Worm (Caenorhabditis elegans) whole organism, L3 larva: ENCODE measurements around the gene F43H9.4.

Experiments used
- R02D3.7 ChIP-seq: fragments of 150-350 bp; optimal IDR thresholded peaks from 2 replicates; lab custom pipeline; 2014; ENCODE audit warnings: missing biosample characterization, missing genetic modification characterization
- ZK546.5 ChIP-seq: sonication (generic microtip); optimal IDR thresholded peaks from 2 replicates; lab custom pipeline; 2017; ENCODE audit warnings: missing biosample characterization, missing genetic modification characterization
- aly-2 ChIP-seq: fragments of 150-350 bp; optimal IDR thresholded peaks from 2 replicates; lab custom pipeline; 2014; ENCODE audit warnings: missing biosample characterization, missing genetic modification characterization
- ama-1 ChIP-seq: fragments of 150-350 bp; optimal IDR thresholded peaks from 2 replicates; lab custom pipeline; 2018
- ceh-16 ChIP-seq: sonication (generic microtip); optimal IDR thresholded peaks from 2 replicates; lab custom pipeline; 2017; ENCODE audit warnings: missing biosample characterization, missing genetic modification characterization
- ceh-28 ChIP-seq: fragments of 150-350 bp; optimal IDR thresholded peaks from 2 replicates; lab custom pipeline; 2014; ENCODE audit warnings: missing biosample characterization, missing genetic modification reagents, missing genetic modification characterization
- ceh-82 ChIP-seq: fragments of 150-350 bp; optimal IDR thresholded peaks from 2 replicates; lab custom pipeline; 2014; ENCODE audit warnings: missing biosample characterization, missing genetic modification characterization
- ceh-9 ChIP-seq: sonication (generic microtip); optimal IDR thresholded peaks from 2 replicates; lab custom pipeline; 2018; ENCODE audit warnings: missing biosample characterization, missing genetic modification characterization
- daf-12 ChIP-seq: fragments of 150-350 bp; optimal IDR thresholded peaks from 2 replicates; lab custom pipeline; 2014; ENCODE audit warnings: missing biosample characterization, missing genetic modification reagents, missing genetic modification characterization
- egl-27 ChIP-seq: sonication (generic microtip); optimal IDR thresholded peaks from 4 replicates; lab custom pipeline; 2017; ENCODE audit warnings: missing biosample characterization, missing genetic modification reagents, missing genetic modification characterization
- egl-5 ChIP-seq: fragments of 150-350 bp; optimal IDR thresholded peaks from 2 replicates; lab custom pipeline; 2017; ENCODE audit warnings: missing biosample characterization, missing genetic modification reagents, missing genetic modification characterization, inconsistent platforms
- elt-1 ChIP-seq: fragments of 150-350 bp; optimal IDR thresholded peaks from 2 replicates; lab custom pipeline; 2014; ENCODE audit warnings: missing biosample characterization, missing genetic modification characterization
- elt-2 ChIP-seq: sonication (generic microtip); optimal IDR thresholded peaks from 2 replicates; lab custom pipeline; 2016; ENCODE audit warnings: missing genetic modification reagents, mild to moderate bottlenecking, missing genetic modification characterization, missing compliant biosample characterization
- elt-3 ChIP-seq, 3 experiments: fragments of 150-350 bp in 1 of 3; sonication (generic microtip) in 2 of 3; optimal IDR thresholded peaks; 2 replicates in 2 of 3; 4 replicates in 1 of 3; lab custom pipeline; 2014 to 2017; ENCODE audit warnings: missing biosample characterization in 3 of 3, missing genetic modification characterization in 3 of 3
- eor-1 ChIP-seq, 2 experiments: fragments of 150-350 bp; optimal IDR thresholded peaks; 2 replicates each; lab custom pipeline; 2014 to 2018; ENCODE audit warnings: missing biosample characterization in 2 of 2, missing genetic modification characterization in 2 of 2
- fkh-10 ChIP-seq: sonication (generic microtip); optimal IDR thresholded peaks from 2 replicates; lab custom pipeline; 2017; ENCODE audit warnings: missing biosample characterization, missing genetic modification reagents, missing genetic modification characterization
- fkh-2 ChIP-seq: fragments of 150-350 bp; optimal IDR thresholded peaks from 2 replicates; lab custom pipeline; 2014; ENCODE audit warnings: missing biosample characterization, missing genetic modification reagents, missing genetic modification characterization
- fos-1 ChIP-seq: fragments of 150-350 bp; optimal IDR thresholded peaks from 2 replicates; lab custom pipeline; 2014; ENCODE audit warnings: missing biosample characterization, missing genetic modification characterization
- hmg-11 ChIP-seq: sonication (generic microtip); optimal IDR thresholded peaks from 2 replicates; lab custom pipeline; 2016; ENCODE audit warnings: missing genetic modification characterization, missing compliant biosample characterization
- jun-1 ChIP-seq: fragments of 150-350 bp; optimal IDR thresholded peaks from 2 replicates; lab custom pipeline; 2014; ENCODE audit warnings: missing biosample characterization, missing genetic modification reagents, missing genetic modification characterization
- lin-15B ChIP-seq: fragments of 150-350 bp; optimal IDR thresholded peaks from 2 replicates; lab custom pipeline; 2014; ENCODE audit warnings: missing biosample characterization, missing genetic modification characterization
- lin-39 ChIP-seq: fragments of 150-350 bp; optimal IDR thresholded peaks from 2 replicates; lab custom pipeline; 2018; ENCODE audit warnings: missing biosample characterization, missing genetic modification reagents, missing genetic modification characterization
- lsy-12 ChIP-seq: sonication (generic microtip); optimal IDR thresholded peaks from 2 replicates; lab custom pipeline; 2016; ENCODE audit warnings: mild to moderate bottlenecking, missing genetic modification characterization, missing compliant biosample characterization
- mdl-1 ChIP-seq: fragments of 150-350 bp; optimal IDR thresholded peaks from 2 replicates; lab custom pipeline; 2014; ENCODE audit warnings: missing biosample characterization, missing genetic modification characterization
- mml-1 ChIP-seq: fragments of 150-350 bp; sonication (generic microtip); optimal IDR thresholded peaks from 3 replicates; lab custom pipeline; 2014; ENCODE audit warnings: missing biosample characterization, missing genetic modification characterization
- nfya-1 ChIP-seq: sonication (generic microtip); optimal IDR thresholded peaks from 2 replicates; lab custom pipeline; 2017; ENCODE audit warnings: missing genetic modification characterization, mild to moderate bottlenecking, missing compliant biosample characterization, antibody characterized with exemption, moderate library complexity; ENCODE audit not compliant: insufficient read depth
- nhr-11 ChIP-seq: fragments of 150-350 bp; optimal IDR thresholded peaks from 2 replicates; lab custom pipeline; 2014; ENCODE audit warnings: missing biosample characterization, missing genetic modification characterization
- nhr-12 ChIP-seq: fragments of 150-350 bp; optimal IDR thresholded peaks from 2 replicates; lab custom pipeline; 2014; ENCODE audit warnings: missing biosample characterization, missing genetic modification characterization
- nhr-23 ChIP-seq: fragments of 150-350 bp; optimal IDR thresholded peaks from 2 replicates; lab custom pipeline; 2014; ENCODE audit warnings: missing biosample characterization, missing genetic modification reagents, missing genetic modification characterization
- nhr-237 ChIP-seq: fragments of 150-350 bp; optimal IDR thresholded peaks from 2 replicates; lab custom pipeline; 2014; ENCODE audit warnings: missing biosample characterization, missing genetic modification characterization
- nhr-25 ChIP-seq: sonication (generic microtip); optimal IDR thresholded peaks from 2 replicates; lab custom pipeline; 2017; ENCODE audit warnings: missing biosample characterization, missing genetic modification characterization
- nhr-28 ChIP-seq: fragments of 150-350 bp; optimal IDR thresholded peaks from 2 replicates; lab custom pipeline; 2014; ENCODE audit warnings: missing biosample characterization, missing genetic modification characterization
- nhr-43 ChIP-seq: sonication (generic microtip); optimal IDR thresholded peaks from 2 replicates; lab custom pipeline; 2016; ENCODE audit warnings: mild to moderate bottlenecking, missing genetic modification characterization, missing compliant biosample characterization; ENCODE audit not compliant: poor library complexity, severe bottlenecking
- nhr-67 ChIP-seq: fragments of 150-350 bp; optimal IDR thresholded peaks from 2 replicates; lab custom pipeline; 2014; ENCODE audit warnings: missing biosample characterization, missing genetic modification characterization
- nhr-76 ChIP-seq: fragments of 150-350 bp; sonication (generic microtip); optimal IDR thresholded peaks from 5 replicates; lab custom pipeline; 2014; ENCODE audit warnings: missing biosample characterization, missing genetic modification characterization
- nhr-77 ChIP-seq: fragments of 150-350 bp; optimal IDR thresholded peaks from 2 replicates; lab custom pipeline; 2014; ENCODE audit warnings: missing biosample characterization, missing genetic modification characterization
- pha-4 ChIP-seq: fragments of 150-350 bp; optimal IDR thresholded peaks from 2 replicates; lab custom pipeline; 2014; ENCODE audit warnings: missing biosample characterization, missing genetic modification reagents, missing genetic modification characterization
- pqm-1 ChIP-seq: fragments of 150-350 bp; optimal IDR thresholded peaks from 2 replicates; lab custom pipeline; 2017; ENCODE audit warnings: missing biosample characterization, missing genetic modification characterization, inconsistent platforms
- sea-2 ChIP-seq: fragments of 150-350 bp; sonication (generic microtip); optimal IDR thresholded peaks from 4 replicates; lab custom pipeline; 2014; ENCODE audit warnings: missing biosample characterization, missing genetic modification reagents, missing genetic modification characterization
- skn-1 ChIP-seq: fragments of 150-350 bp; optimal IDR thresholded peaks from 2 replicates; lab custom pipeline; 2014; ENCODE audit warnings: missing biosample characterization, missing genetic modification characterization
- snpc-4 ChIP-seq: fragments of 150-350 bp; optimal IDR thresholded peaks from 2 replicates; lab custom pipeline; 2014; ENCODE audit warnings: missing biosample characterization, missing genetic modification characterization
- tbx-2 ChIP-seq: sonication (generic microtip); optimal IDR thresholded peaks from 2 replicates; lab custom pipeline; 2016; ENCODE audit warnings: mild to moderate bottlenecking, missing genetic modification characterization, missing compliant biosample characterization
- unc-39 ChIP-seq: sonication (generic microtip); optimal IDR thresholded peaks from 4 replicates; lab custom pipeline; 2017; ENCODE audit warnings: missing biosample characterization, missing genetic modification characterization
- unc-62 ChIP-seq: fragments of 150-350 bp; sonication (generic microtip); optimal IDR thresholded peaks from 4 replicates; lab custom pipeline; 2014; ENCODE audit warnings: missing biosample characterization, missing genetic modification reagents, missing genetic modification characterization
- zag-1 ChIP-seq: fragments of 150-350 bp; optimal IDR thresholded peaks from 2 replicates; lab custom pipeline; 2014; ENCODE audit warnings: missing biosample characterization, missing genetic modification characterization
- ztf-11 ChIP-seq: fragments of 150-350 bp; optimal IDR thresholded peaks from 2 replicates; lab custom pipeline; 2014; ENCODE audit warnings: missing biosample characterization, missing genetic modification characterization
- ztf-4 ChIP-seq: fragments of 150-350 bp; optimal IDR thresholded peaks from 2 replicates; lab custom pipeline; 2014; ENCODE audit warnings: missing biosample characterization, missing genetic modification characterization

Gene F43H9.4

ce11 chrV:7995878-7996277, 30.6 kb upstream of the F43H9.4 start, which contains the start of gene Y97E10AR.2:
Gene Y97E10AR.2, plus strand, starts transcription at chrV:7996178.
- no peak for TF ChIP-seq zag-1 (tag; lab: Kevin White, UChicago)
- TF ChIP-seq hmg-11 (tag; lab: Kevin White, UChicago) = no peak
- no peak for TF ChIP-seq nhr-76 (tag; lab: Kevin White, UChicago)
- TF ChIP-seq pqm-1 (tag; lab: Kevin White, UChicago) = no peak
- no peak for TF ChIP-seq lin-15B
- TF ChIP-seq ztf-11 = no peak
- TF ChIP-seq elt-1 (tag; lab: Kevin White, UChicago) = no peak
- TF ChIP-seq nhr-43 (tag; lab: Kevin White, UChicago) = no peak
- no peak for TF ChIP-seq ama-1 (lab: Kevin White, UChicago)
- no peak for TF ChIP-seq aly-2
- no peak for TF ChIP-seq daf-12
- no peak for TF ChIP-seq elt-2 (tag; lab: Kevin White, UChicago)
- no peak for TF ChIP-seq jun-1 (tag; lab: Kevin White, UChicago)
- no peak for TF ChIP-seq fos-1
- TF ChIP-seq unc-39 (tag; lab: Kevin White, UChicago) = no peak
- no peak for TF ChIP-seq ceh-16 (tag; lab: Kevin White, UChicago)
- TF ChIP-seq R02D3.7 = no peak

DNA sequence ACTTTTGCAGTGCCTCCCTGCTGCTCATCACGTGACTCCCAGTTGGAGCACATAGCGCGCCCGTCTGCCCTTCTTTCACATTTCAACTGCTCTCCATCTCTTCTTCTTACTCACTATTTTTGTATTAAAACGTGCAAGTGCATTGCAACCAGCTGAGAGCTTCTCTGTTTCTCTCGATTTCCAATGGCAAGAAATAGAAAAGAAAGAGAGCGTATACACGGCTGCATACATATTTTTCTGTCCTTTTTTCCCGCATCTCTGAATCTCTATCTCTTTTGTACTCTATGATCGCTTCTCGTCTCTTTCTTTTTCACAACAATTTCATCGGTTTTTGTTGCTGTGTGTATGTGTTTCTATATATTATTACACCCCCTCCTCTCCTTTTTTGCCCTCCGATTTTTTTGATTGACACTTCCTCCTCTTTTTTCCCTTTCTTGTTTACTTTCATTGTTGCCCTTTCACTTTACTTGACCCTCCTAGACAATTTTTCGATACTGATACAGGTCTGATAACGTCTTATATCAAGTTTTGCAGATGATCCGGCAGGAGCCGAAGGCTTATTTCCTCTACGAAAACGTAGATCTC, 25.5 kb upstream of the F43H9.4 start, which contains the start of gene Y97E10AR.1:
Gene Y97E10AR.1, plus strand, starts transcription at position 535 of the 585 bp plus-strand sequence.
- TF ChIP-seq egl-5 (tag; lab: Kevin White, UChicago) (no peak), unc-62 (GFP tag; lab: Kevin White, UChicago) (peak; percentile 50), nhr-237 (tag; lab: Kevin White, UChicago) (no peak), nhr-12 (tag; lab: Kevin White, UChicago) (no peak), zag-1 (tag; lab: Kevin White, UChicago) (no peak), daf-12 (no peak), nhr-23 (tag; lab: Kevin White, UChicago) (peak; percentile 48), lin-39 (tag; lab: Kevin White, UChicago) (peak; percentile 14), jun-1 (tag; lab: Kevin White, UChicago) (peak; percentile 73), elt-2 (tag; lab: Kevin White, UChicago) (peak; percentile 92), mdl-1 (tag; lab: Kevin White, UChicago) (peak; percentile 73), hmg-11 (tag; lab: Kevin White, UChicago) (peak; percentile 73), ama-1 (lab: Kevin White, UChicago) (no peak), sea-2 (peak; percentile 58), nhr-43 (tag; lab: Kevin White, UChicago) (no peak), ceh-16 (tag; lab: Kevin White, UChicago) (no peak), nhr-76 (tag; lab: Kevin White, UChicago) (no peak), egl-27 (no peak), ceh-9 (no peak), aly-2 (no peak), tbx-2 (tag; lab: Kevin White, UChicago) (no peak), nfya-1 (peak; percentile 82), elt-3 (tag; optimal IDR thresholded peaks at IDR 0.05; lab: Kevin White, UChicago) (no peak), ztf-4 (no peak), pha-4 (tag; lab: Kevin White, UChicago) (peak; percentile 78), skn-1 (no peak), fkh-2 (tag; lab: Kevin White, UChicago) (peak; percentile 86), fos-1 (no peak), ceh-82 (tag; lab: Kevin White, UChicago) (no peak), ztf-11 (no peak), ceh-28 (tag; lab: Kevin White, UChicago) (no peak), nhr-77 (tag; lab: Kevin White, UChicago) (no peak), pqm-1 (tag; lab: Kevin White, UChicago) (peak; percentile 88), snpc-4 (peak; percentile 76), R02D3.7 (peak; percentile 15), elt-1 (tag; lab: Kevin White, UChicago) (peak; percentile 46), nhr-28 (tag; lab: Kevin White, UChicago) (no peak), unc-39 (tag; lab: Kevin White, UChicago) (no peak), ZK546.5 (tag; lab: Kevin White, UChicago) (no peak), nhr-11 (tag; lab: Kevin White, UChicago) (peak; percentile 57), eor-1 (tag; optimal IDR thresholded peaks at IDR 0.05; lab: Kevin White, UChicago) (no peak), nhr-25 (tag; lab: Kevin White, UChicago) (peak; percentile 53), fkh-10 (GFP tag; lab: Kevin White, UChicago) (peak; percentile 49), nhr-67 (tag; lab: Kevin White, UChicago) (no peak), lsy-12 (no peak), mml-1 (tag; lab: Kevin White, UChicago) (no peak), lin-15B (peak; percentile 62)
- TF ChIP-seq, all 47 proteins: peak for 19
